Fruit fly (Drosophila melanogaster) S2 (cell line): ENCODE results near the gene f.

Source experiments
- CG8478 ChIP-seq: fragments of >200 bp; optimal IDR thresholded peaks from 2 replicates; lab custom pipeline; 2018
- CTCF ChIP-seq, 2 experiments: fragments of >200 bp; optimal IDR thresholded peaks; 2 replicates each; lab custom pipeline; 2018

- TF ChIP-seq CG8478 (lab: Kevin White, UChicago) = no peak
- TF ChIP-seq CTCF (optimal IDR thresholded peaks at IDR 0.05; lab: Kevin White, UChicago) = no peak
Observed at dm6 chrX:17186432-17186831, 46.3 kb upstream of the f start.
